Worm (Caenorhabditis elegans) whole organism, L2 larva: ENCODE measurements around the gene Y22D7AR.7.

Experiments
- R02D3.7 ChIP-seq: fragments of 150-350 bp; optimal IDR thresholded peaks from 2 replicates; lab custom pipeline; 2014; ENCODE audit warnings: missing biosample characterization, missing genetic modification characterization
- ceh-82 ChIP-seq: fragments of 150-350 bp; optimal IDR thresholded peaks from 2 replicates; lab custom pipeline; 2014; ENCODE audit warnings: missing biosample characterization, missing genetic modification characterization
- elt-1 ChIP-seq: fragments of 150-350 bp; optimal IDR thresholded peaks from 2 replicates; lab custom pipeline; 2014; ENCODE audit warnings: missing biosample characterization, missing genetic modification characterization
- elt-3 ChIP-seq: sonication (generic microtip); optimal IDR thresholded peaks from 2 replicates; lab custom pipeline; 2017; ENCODE audit warnings: missing biosample characterization, missing genetic modification characterization
- lin-13 ChIP-seq: fragments of 150-350 bp; optimal IDR thresholded peaks from 2 replicates; lab custom pipeline; 2014; ENCODE audit warnings: missing biosample characterization, missing genetic modification reagents, missing genetic modification characterization
- mdl-1 ChIP-seq, 2 experiments: fragments of 150-350 bp in 1 of 2; sonication (generic microtip) in 1 of 2; optimal IDR thresholded peaks; 2 replicates each; lab custom pipeline; 2017; ENCODE audit warnings: missing biosample characterization in 2 of 2, missing genetic modification characterization in 2 of 2
- nhr-10 ChIP-seq: sonication (generic microtip); optimal IDR thresholded peaks from 2 replicates; lab custom pipeline; 2017; ENCODE audit warnings: missing biosample characterization, missing genetic modification characterization
- nhr-23 ChIP-seq: fragments of 150-350 bp; optimal IDR thresholded peaks from 2 replicates; lab custom pipeline; 2014; ENCODE audit warnings: missing biosample characterization, missing genetic modification reagents, missing genetic modification characterization
- nhr-6 ChIP-seq: fragments of 150-350 bp; optimal IDR thresholded peaks from 2 replicates; lab custom pipeline; 2014; ENCODE audit warnings: missing biosample characterization, missing genetic modification characterization
- skn-1 ChIP-seq: sonication (generic microtip); optimal IDR thresholded peaks from 2 replicates; lab custom pipeline; 2017; ENCODE audit warnings: missing biosample characterization, missing genetic modification characterization
- sma-3 ChIP-seq: sonication (generic microtip); optimal IDR thresholded peaks from 2 replicates; lab custom pipeline; 2016; ENCODE audit warnings: missing genetic modification reagents, missing genetic modification characterization, missing compliant biosample characterization
- unc-62 ChIP-seq: fragments of 150-350 bp; optimal IDR thresholded peaks from 2 replicates; lab custom pipeline; 2014; ENCODE audit warnings: missing biosample characterization, missing genetic modification reagents, missing genetic modification characterization
- zag-1 ChIP-seq: fragments of 150-350 bp; optimal IDR thresholded peaks from 2 replicates; lab custom pipeline; 2014; ENCODE audit warnings: missing biosample characterization, missing genetic modification characterization
- ztf-11 ChIP-seq: sonication (generic microtip); optimal IDR thresholded peaks from 2 replicates; lab custom pipeline; 2017; ENCODE audit warnings: missing biosample characterization, missing genetic modification characterization

DNA sequence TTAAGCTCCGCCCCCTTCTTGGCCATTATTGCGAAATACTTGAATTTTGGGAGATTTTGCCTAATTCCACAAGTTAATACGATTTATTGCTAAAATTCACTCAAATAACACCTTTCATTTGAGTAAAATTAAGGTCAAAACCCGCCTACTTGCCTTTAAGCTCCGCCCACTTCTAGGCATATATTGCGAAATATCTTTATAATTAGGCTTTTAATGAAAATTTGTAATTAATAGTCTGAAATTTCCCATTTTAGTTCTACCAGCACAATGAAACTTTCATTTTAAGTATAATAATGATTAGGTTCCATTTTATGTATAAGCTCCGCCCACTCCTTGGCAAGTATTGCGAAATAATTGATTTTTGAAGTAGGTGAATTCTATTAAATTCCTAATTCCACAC, 13.1 kb downstream of the Y22D7AR.7 start:
- no peak for TF ChIP-seq ztf-11 (tag; lab: Kevin White, UChicago)
- TF ChIP-seq ceh-82 (tag; lab: Kevin White, UChicago) = no peak
- TF ChIP-seq R02D3.7 (tag; lab: Kevin White, UChicago) = no peak
- TF ChIP-seq skn-1 (tag; lab: Kevin White, UChicago) = no peak
- TF ChIP-seq unc-62 (GFP tag; lab: Kevin White, UChicago) = no peak
- TF ChIP-seq elt-1 (tag; lab: Kevin White, UChicago) = no peak
- TF ChIP-seq elt-3 (tag; lab: Kevin White, UChicago) = no peak
- no peak for TF ChIP-seq sma-3 (GFP tag; lab: Kevin White, UChicago)
- TF ChIP-seq nhr-23 = no peak
- no peak for TF ChIP-seq nhr-6 (tag; lab: Kevin White, UChicago)
- no peak for TF ChIP-seq lin-13 (GFP tag; lab: Kevin White, UChicago)
- TF ChIP-seq zag-1 = no peak
- TF ChIP-seq mdl-1 (tag; optimal IDR thresholded peaks at IDR 0.05; lab: Kevin White, UChicago) = no peak
- TF ChIP-seq nhr-10 (tag; lab: Kevin White, UChicago) = no peak
